3 fruit fly cellular contexts compared by ENCODE assay signal in the genomic region with DNA sequence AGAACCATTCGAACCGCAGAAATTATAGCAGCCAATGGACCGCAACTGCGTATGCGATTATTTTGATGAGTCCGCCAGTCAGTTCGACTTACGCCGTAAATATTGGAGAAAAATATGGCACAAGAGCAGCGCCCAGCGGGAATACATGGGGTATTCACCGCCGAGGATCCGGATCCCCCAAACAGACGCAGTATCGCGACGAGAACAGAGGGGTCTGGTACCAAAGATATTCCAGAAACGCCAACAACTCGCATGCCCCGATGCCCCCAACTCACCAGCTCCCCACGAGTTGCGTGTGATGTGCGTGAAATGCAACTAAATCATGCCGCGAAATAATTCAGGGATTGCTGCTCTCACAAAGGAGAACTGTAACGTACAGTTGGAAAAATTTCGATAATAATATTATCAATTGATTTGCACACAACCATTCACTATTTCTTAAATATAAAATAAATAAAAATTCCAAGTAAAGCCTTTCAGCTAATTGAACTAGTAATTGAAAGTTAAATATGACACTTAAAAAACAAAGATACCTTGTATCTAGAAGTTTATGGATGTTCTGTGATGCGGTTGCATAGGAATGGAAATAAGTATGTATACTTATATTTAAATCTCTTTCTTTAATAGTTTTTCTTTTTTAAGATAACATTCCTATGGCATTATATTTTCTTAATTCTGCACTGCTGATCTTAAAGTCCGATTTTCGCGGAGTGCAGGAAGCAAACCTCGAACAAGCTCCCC.
TF ChIP-seq lines count a peak whose summit lies in the region.

No protein-coding gene starts in this region.

TF ChIP-seq in whole organism, embryonic, 481 proteins besides CTCF, POLR2A, EP300 and RAD21 (continued from another document):
- TF ChIP-seq CG17361 (GFP tag; IDR thresholded peaks at IDR 0.05; lab: Robert Waterston, UW) (peak; percentile 54; the same call in 1 of the 3 replicates), tin (GFP tag; optimal IDR thresholded peaks at IDR 0.05; lab: Kevin White, UChicago) (no peak), CG2199 (GFP tag; IDR thresholded peaks at IDR 0.05; lab: Robert Waterston, UW) (0 out of 3 replicates have a peak, but pooled peaks have one; percentile 52), CG12769 (tag; optimal IDR thresholded peaks at IDR 0.05; lab: Kevin White, UChicago) (peak; percentile 28), pita (GFP tag; optimal IDR thresholded peaks at IDR 0.05; lab: Kevin White, UChicago) (no peak), gem (tag; optimal IDR thresholded peaks at IDR 0.05; lab: Kevin White, UChicago) (peak; percentile 35), CG10267 (tag; optimal IDR thresholded peaks at IDR 0.05; lab: Kevin White, UChicago) (peak; percentile 5), NC2β (GFP tag; optimal IDR thresholded peaks at IDR 0.05; lab: Kevin White, UChicago) (no peak), CG4360 (GFP tag; IDR thresholded peaks at IDR 0.05; lab: Robert Waterston, UW) (peak; percentile 57; the same call in 1 of the 2 replicates), CG11504 (tag; optimal IDR thresholded peaks at IDR 0.05; lab: Kevin White, UChicago) (peak; percentile 2), CG10979 (tag; optimal IDR thresholded peaks at IDR 0.05; lab: Kevin White, UChicago) (peak; percentile 45), CG17568 (GFP tag; optimal IDR thresholded peaks at IDR 0.05; lab: Kevin White, UChicago) (no peak), Sox102F (GFP tag; optimal IDR thresholded peaks at IDR 0.05; lab: Kevin White, UChicago) (peak; percentile 16), Atf-2 (GFP tag; optimal IDR thresholded peaks at IDR 0.05; lab: Kevin White, UChicago) (no peak), Ets65A (GFP tag; lab: Kevin White, UChicago) (peak; percentile 12), CG8359 (GFP tag; optimal IDR thresholded peaks at IDR 0.05; lab: Kevin White, UChicago; ENCODE audit: borderline replicate concordance) (no peak), dmrt11E (tag; optimal IDR thresholded peaks at IDR 0.05; lab: Kevin White, UChicago) (peak; percentile 2), GATAe (GFP tag; conservative IDR thresholded peaks at IDR 0.05; lab: Robert Waterston, UW) (no peak), Sox100B (GFP tag; optimal IDR thresholded peaks at IDR 0.05; lab: Kevin White, UChicago) (peak; percentile 13), CG30403 (GFP tag; optimal IDR thresholded peaks at IDR 0.05; lab: Kevin White, UChicago) (peak; percentile 17), CG18262 (tag; optimal IDR thresholded peaks at IDR 0.05; lab: Kevin White, UChicago) (peak; percentile 61), Deaf1 (tag; optimal IDR thresholded peaks at IDR 0.05; lab: Kevin White, UChicago) (no peak)
TF ChIP-seq in whole organism, embryonic: peak in this region for 27.

TF ChIP-seq in whole organism, prepupa, 60 proteins besides CTCF, POLR2A, EP300 and RAD21 (continued from another document):
- TF ChIP-seq esn (GFP tag; optimal IDR thresholded peaks at IDR 0.05; lab: Kevin White, UChicago), result peak; percentile 82
- TF ChIP-seq CG6808 (GFP tag; optimal IDR thresholded peaks at IDR 0.05; lab: Kevin White, UChicago), result peak; percentile 76
- peak; percentile 60 for TF ChIP-seq CG11762 (GFP tag; optimal IDR thresholded peaks at IDR 0.05; lab: Kevin White, UChicago; ENCODE audit: insufficient read depth)
- no peak for TF ChIP-seq CG6163 (GFP tag; IDR thresholded peaks at IDR 0.05; lab: Robert Waterston, UW)
- TF ChIP-seq cyc (GFP tag; optimal IDR thresholded peaks at IDR 0.05; lab: Kevin White, UChicago), result peak; percentile 63
- peak; percentile 23 for TF ChIP-seq Sox102F (GFP tag; optimal IDR thresholded peaks at IDR 0.05; lab: Kevin White, UChicago)
- TF ChIP-seq CG8319 (GFP tag; optimal IDR thresholded peaks at IDR 0.05; lab: Kevin White, UChicago), result peak; percentile 47
- peak; percentile 64 for TF ChIP-seq CG8632 (GFP tag; optimal IDR thresholded peaks at IDR 0.05; lab: Kevin White, UChicago)
- TF ChIP-seq achi (GFP tag; optimal IDR thresholded peaks at IDR 0.05; lab: Kevin White, UChicago), result peak; percentile 64
- peak; percentile 0 for TF ChIP-seq CG6276 (GFP tag; optimal IDR thresholded peaks at IDR 0.05; lab: Kevin White, UChicago)
- TF ChIP-seq CG16779 (tag; optimal IDR thresholded peaks at IDR 0.05; lab: Kevin White, UChicago), result peak; percentile 18
- TF ChIP-seq Eip75B (GFP tag; optimal IDR thresholded peaks at IDR 0.05; lab: Kevin White, UChicago), result peak; percentile 57
- TF ChIP-seq dac (GFP tag; optimal IDR thresholded peaks at IDR 0.05; lab: Kevin White, UChicago), result no peak
- peak; percentile 27 for TF ChIP-seq Ets21C (GFP tag; optimal IDR thresholded peaks at IDR 0.05; lab: Kevin White, UChicago)
- TF ChIP-seq Eip78C (GFP tag; lab: Kevin White, UChicago), result peak; percentile 93
- peak; percentile 54 for TF ChIP-seq CG31627 (GFP tag; optimal IDR thresholded peaks at IDR 0.05; lab: Kevin White, UChicago)
- TF ChIP-seq fd59A (GFP tag; optimal IDR thresholded peaks at IDR 0.05; lab: Kevin White, UChicago), result peak; percentile 63
- peak; percentile 88 for TF ChIP-seq CG3032 (tag; optimal IDR thresholded peaks at IDR 0.05; lab: Kevin White, UChicago)
- no peak for TF ChIP-seq CG9139 (GFP tag; optimal IDR thresholded peaks at IDR 0.05; lab: Kevin White, UChicago)
- peak; percentile 50 for TF ChIP-seq Hr39 (GFP tag; optimal IDR thresholded peaks at IDR 0.05; lab: Kevin White, UChicago)
- TF ChIP-seq CG11294 (GFP tag; IDR thresholded peaks at IDR 0.05; lab: Robert Waterston, UW), result no peak
- TF ChIP-seq vri (GFP tag; optimal IDR thresholded peaks at IDR 0.05; lab: Kevin White, UChicago), result no peak
- TF ChIP-seq CG32006 (GFP tag; optimal IDR thresholded peaks at IDR 0.05; lab: Kevin White, UChicago), result peak; percentile 33
- TF ChIP-seq acj6 (GFP tag; optimal IDR thresholded peaks at IDR 0.05; lab: Kevin White, UChicago), result peak; percentile 64
- TF ChIP-seq Blimp-1 (GFP tag; optimal IDR thresholded peaks at IDR 0.05; lab: Kevin White, UChicago), result peak; percentile 68
- TF ChIP-seq fkh (GFP tag; optimal IDR thresholded peaks at IDR 0.05; lab: Kevin White, UChicago), result no peak
- TF ChIP-seq spab (GFP tag; optimal IDR thresholded peaks at IDR 0.05; lab: Kevin White, UChicago), result peak; percentile 83
- peak; percentile 50 for TF ChIP-seq Eip93F (GFP tag; optimal IDR thresholded peaks at IDR 0.05; lab: Kevin White, UChicago)
- TF ChIP-seq CG6792 (GFP tag; optimal IDR thresholded peaks at IDR 0.05; lab: Kevin White, UChicago), result peak; percentile 68
- TF ChIP-seq CG1621 (tag; optimal IDR thresholded peaks at IDR 0.05; lab: Kevin White, UChicago), result peak; percentile 89
- peak; percentile 83 for TF ChIP-seq topi (GFP tag; optimal IDR thresholded peaks at IDR 0.05; lab: Kevin White, UChicago)
- no peak for TF ChIP-seq CG15336 (GFP tag; IDR thresholded peaks at IDR 0.05; lab: Robert Waterston, UW)
- TF ChIP-seq Hr4 (GFP tag; optimal IDR thresholded peaks at IDR 0.05; lab: Kevin White, UChicago), result no peak
- peak; percentile 78 for TF ChIP-seq CG10669 (GFP tag; optimal IDR thresholded peaks at IDR 0.05; lab: Kevin White, UChicago)
- peak; percentile 24 for TF ChIP-seq Sox15 (GFP tag; optimal IDR thresholded peaks at IDR 0.05; lab: Kevin White, UChicago)
- no peak for TF ChIP-seq Gug (GFP tag; IDR thresholded peaks at IDR 0.05; lab: Robert Waterston, UW)
- TF ChIP-seq dsx (GFP tag; optimal IDR thresholded peaks at IDR 0.05; lab: Kevin White, UChicago; ENCODE audit: poor library complexity, severe bottlenecking), result peak; percentile 72
- no peak for TF ChIP-seq fd85E (GFP tag; optimal IDR thresholded peaks at IDR 0.05; lab: Kevin White, UChicago)
- no peak for TF ChIP-seq CG4318 (GFP tag; optimal IDR thresholded peaks at IDR 0.05; lab: Kevin White, UChicago)

TF ChIP-seq in whole organism, wandering third instar larva, 38 proteins besides CTCF, POLR2A, EP300 and RAD21 (continued from another document):
- TF ChIP-seq N (GFP tag; optimal IDR thresholded peaks at IDR 0.05; lab: Kevin White, UChicago) (no peak), dsf (GFP tag; optimal IDR thresholded peaks at IDR 0.05; lab: Kevin White, UChicago; ENCODE audit: borderline replicate concordance) (no peak), br (GFP tag; optimal IDR thresholded peaks at IDR 0.05; lab: Kevin White, UChicago) (no peak)
